Worm (Caenorhabditis elegans): ENCODE data around the gene F28C1.3.

The F28C1.3 gene

DNA sequence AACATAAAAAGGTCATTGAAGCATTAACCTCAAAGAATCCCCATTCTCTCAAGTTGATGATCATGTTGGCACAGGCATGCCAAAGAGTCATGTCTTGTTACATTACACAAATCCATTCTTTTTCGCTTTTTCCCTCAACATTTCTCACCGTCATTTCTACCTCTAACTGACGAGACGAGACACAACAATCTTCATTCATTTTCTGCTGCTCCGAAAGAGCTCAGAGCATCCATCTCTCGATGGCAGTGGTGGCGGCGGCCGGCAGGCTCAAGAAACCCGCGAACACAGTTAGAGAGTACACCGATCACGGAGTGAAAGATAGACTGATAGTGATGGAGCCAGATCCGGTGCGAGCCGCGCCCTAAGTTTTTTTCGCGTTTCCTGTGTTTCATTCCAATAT is 8.7 kb downstream of the F28C1.3 start:
- TF ChIP-seq nhr-25 (tag; optimal IDR thresholded peaks at IDR 0.05) (no peak), lin-39 (tag; optimal IDR thresholded peaks at IDR 0.05) (peak; percentile 6), lsy-12 (tag; optimal IDR thresholded peaks at IDR 0.05) (no peak), skn-1 (tag; optimal IDR thresholded peaks at IDR 0.05) (no peak), ceh-82 (tag; optimal IDR thresholded peaks at IDR 0.05) (no peak), unc-62 (GFP tag; optimal IDR thresholded peaks at IDR 0.05) (no peak)

ce11 chrV:12478111-12478510 is 9.6 kb downstream of the F28C1.3 start, which contains the start of gene atn-1:
Gene atn-1 (plus strand): TSS chrV:12478411.
- TF ChIP-seq tbx-2 (tag; optimal IDR thresholded peaks at IDR 0.05) (no peak), elt-3 (tag; optimal IDR thresholded peaks at IDR 0.05) (no peak), nhr-67 (tag; optimal IDR thresholded peaks at IDR 0.05) (no peak), pha-4 (tag; optimal IDR thresholded peaks at IDR 0.05) (no peak), ceh-82 (tag; optimal IDR thresholded peaks at IDR 0.05) (no peak), eor-1 (tag; optimal IDR thresholded peaks at IDR 0.05) (no peak), fkh-2 (tag; optimal IDR thresholded peaks at IDR 0.05) (no peak), nhr-11 (tag; optimal IDR thresholded peaks at IDR 0.05) (no peak), egl-27 (tag; optimal IDR thresholded peaks at IDR 0.05) (no peak), ceh-28 (tag; optimal IDR thresholded peaks at IDR 0.05) (no peak), R02D3.7 (tag; optimal IDR thresholded peaks at IDR 0.05) (no peak), ztf-11 (tag; optimal IDR thresholded peaks at IDR 0.05) (no peak), elt-2 (tag; optimal IDR thresholded peaks at IDR 0.05) (no peak), nhr-23 (tag; optimal IDR thresholded peaks at IDR 0.05) (no peak), ztf-4 (tag; optimal IDR thresholded peaks at IDR 0.05) (no peak), aly-2 (tag; optimal IDR thresholded peaks at IDR 0.05) (no peak), elt-1 (tag; optimal IDR thresholded peaks at IDR 0.05) (no peak)

DNA sequence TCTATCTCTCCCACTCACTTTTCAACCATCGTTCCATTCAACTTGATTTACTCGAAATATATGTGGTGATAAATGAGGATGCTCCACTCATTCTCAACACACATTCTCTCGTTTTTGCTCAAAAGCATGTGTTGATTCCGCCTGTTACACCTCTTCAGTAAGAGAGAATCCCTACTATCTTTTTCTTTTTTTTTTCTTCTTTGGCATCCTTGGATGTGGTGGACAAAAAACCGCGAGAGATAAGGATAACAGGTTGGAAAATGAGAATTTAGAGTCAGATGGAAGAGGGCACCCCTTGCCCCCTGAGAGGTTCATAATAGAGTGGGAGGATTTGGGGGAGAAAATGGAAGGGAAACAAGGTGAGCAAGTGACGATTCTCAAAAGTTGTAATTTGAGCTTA is 10.5 kb downstream of the F28C1.3 start:
- TF ChIP-seq nhr-237 (tag; optimal IDR thresholded peaks at IDR 0.05) (no peak), nfya-1 (tag; optimal IDR thresholded peaks at IDR 0.05; ENCODE audit: insufficient read depth) (peak; percentile 23), egl-5 (tag; optimal IDR thresholded peaks at IDR 0.05) (peak; percentile 18)

ce11 chrV:12484585-12484984 is 16.1 kb downstream of the F28C1.3 start, which contains the start of gene srt-39:
Gene srt-39 (plus strand): TSS chrV:12484885.
- no peak for TF ChIP-seq aly-2 (tag; optimal IDR thresholded peaks at IDR 0.05)
- no peak for TF ChIP-seq nhr-11 (tag; optimal IDR thresholded peaks at IDR 0.05)
- TF ChIP-seq nhr-237 (tag; optimal IDR thresholded peaks at IDR 0.05) = no peak
- no peak for TF ChIP-seq elt-3 (tag; optimal IDR thresholded peaks at IDR 0.05)
- TF ChIP-seq ceh-16 (tag; optimal IDR thresholded peaks at IDR 0.05) = no peak
- no peak for TF ChIP-seq ztf-11 (tag; optimal IDR thresholded peaks at IDR 0.05)
- no peak for TF ChIP-seq ZK546.5 (tag; optimal IDR thresholded peaks at IDR 0.05)
- TF ChIP-seq nfya-1 (tag; optimal IDR thresholded peaks at IDR 0.05; ENCODE audit: insufficient read depth) = no peak
- no peak for TF ChIP-seq lin-39 (tag; optimal IDR thresholded peaks at IDR 0.05)
- no peak for TF ChIP-seq nhr-67 (tag; optimal IDR thresholded peaks at IDR 0.05)
- TF ChIP-seq fkh-2 (tag; optimal IDR thresholded peaks at IDR 0.05) = no peak
- TF ChIP-seq nhr-28 (tag; optimal IDR thresholded peaks at IDR 0.05) = no peak
- TF ChIP-seq nhr-77 (tag; optimal IDR thresholded peaks at IDR 0.05) = no peak

- TF ChIP-seq tbx-2 (tag; optimal IDR thresholded peaks at IDR 0.05) = no peak
- no peak for TF ChIP-seq jun-1 (tag; optimal IDR thresholded peaks at IDR 0.05)
- TF ChIP-seq mdl-1 (tag; optimal IDR thresholded peaks at IDR 0.05) = no peak
- TF ChIP-seq unc-62 (GFP tag; optimal IDR thresholded peaks at IDR 0.05) = no peak
- no peak for TF ChIP-seq fkh-10 (GFP tag; optimal IDR thresholded peaks at IDR 0.05)
- no peak for TF ChIP-seq nhr-23 (tag; optimal IDR thresholded peaks at IDR 0.05)
- TF ChIP-seq nhr-43 (tag; optimal IDR thresholded peaks at IDR 0.05; ENCODE audit: poor library complexity, severe bottlenecking) = no peak
- TF ChIP-seq pha-4 (tag; optimal IDR thresholded peaks at IDR 0.05) = peak; percentile 75
Observed at ce11 chrV:12486934-12487333, 18.5 kb downstream of the F28C1.3 start, which contains the start of gene inx-11. Gene inx-11 (plus strand): TSS chrV:12487234.

ce11 chrV:12488002-12488401 is 19.5 kb downstream of the F28C1.3 start:
- no peak for TF ChIP-seq ceh-82 (tag; optimal IDR thresholded peaks at IDR 0.05)
- TF ChIP-seq snpc-4 (tag; optimal IDR thresholded peaks at IDR 0.05) = peak; percentile 48
- no peak for TF ChIP-seq ama-1 (optimal IDR thresholded peaks at IDR 0.05)
- no peak for TF ChIP-seq ceh-28 (tag; optimal IDR thresholded peaks at IDR 0.05)
- no peak for TF ChIP-seq tbx-2 (tag; optimal IDR thresholded peaks at IDR 0.05)
- no peak for TF ChIP-seq sea-2 (GFP tag; optimal IDR thresholded peaks at IDR 0.05)
- TF ChIP-seq lin-15B (tag; optimal IDR thresholded peaks at IDR 0.05) = no peak
- TF ChIP-seq elt-3 (tag; optimal IDR thresholded peaks at IDR 0.05) = no peak
- no peak for TF ChIP-seq nfya-1 (tag; optimal IDR thresholded peaks at IDR 0.05; ENCODE audit: insufficient read depth)
- TF ChIP-seq jun-1 (tag; optimal IDR thresholded peaks at IDR 0.05) = no peak
- TF ChIP-seq ZK546.5 (tag; optimal IDR thresholded peaks at IDR 0.05) = no peak
- peak; percentile 43 for TF ChIP-seq pha-4 (tag; optimal IDR thresholded peaks at IDR 0.05)
- TF ChIP-seq hmg-11 (tag; optimal IDR thresholded peaks at IDR 0.05) = no peak
- TF ChIP-seq unc-62 (GFP tag; optimal IDR thresholded peaks at IDR 0.05) = no peak
- TF ChIP-seq nhr-43 (tag; optimal IDR thresholded peaks at IDR 0.05; ENCODE audit: poor library complexity, severe bottlenecking) = no peak
- no peak for TF ChIP-seq R02D3.7 (tag; optimal IDR thresholded peaks at IDR 0.05)
- peak; percentile 79 for TF ChIP-seq egl-5 (tag; optimal IDR thresholded peaks at IDR 0.05)
